Fruit fly (Drosophila melanogaster) whole organism, embryonic: ENCODE results near the gene Sbf.
A peak's percentile ranks its signal among the peaks of the same experiment; 100 is the strongest.

Experiments
- CG12219 ChIP-seq: fragments of 200-800 bp; sonication (Bioruptor generic); optimal IDR thresholded peaks from 3 replicates; lab custom pipeline; 2018; ENCODE audit warnings: missing biosample characterization, mild to moderate bottlenecking, missing genetic modification characterization
- CG17328 ChIP-seq: fragments of 200-800 bp; sonication (Bioruptor generic); IDR thresholded peaks from 2 replicates; pipeline ENCODE4 v1.3.6; 2022; ENCODE audit warnings: missing biosample characterization, missing genetic modification characterization
- Hsf ChIP-seq: fragments of 200-800 bp; sonication (Bioruptor generic); optimal IDR thresholded peaks from 3 replicates; lab custom pipeline; 2016; ENCODE audit warnings: missing biosample characterization, missing genetic modification characterization
- amos ChIP-seq: fragments of 200-800 bp; sonication (Bioruptor generic); IDR thresholded peaks from 2 replicates; pipeline ENCODE4 v1.3.6; 2022; ENCODE audit warnings: missing biosample characterization, missing genetic modification characterization; ENCODE audit not compliant: partially characterized antibody

- TF ChIP-seq CG12219 (GFP tag; lab: Kevin White, UChicago) (peak; percentile 100), Hsf (GFP tag; lab: Kevin White, UChicago) (peak; percentile 100), CG17328 (GFP tag; lab: Robert Waterston, UW) (no peak), amos (GFP tag; lab: Robert Waterston, UW) (no peak)
Observed at dm6 chr3R:11760669-11761387, 35.9 kb downstream of the Sbf start.
